Worm (Caenorhabditis elegans): ENCODE data around the gene srx-129.

The srx-129 gene

ce11 chrV:13856376-13856775 is 22.3 kb downstream of the srx-129 start, which contains the start of gene srx-134:
TSS of gene srx-134 (minus strand) at chrV:13856476.
- TF ChIP-seq ztf-7 (tag; optimal IDR thresholded peaks at IDR 0.05), result no peak
- no peak for TF ChIP-seq pha-4 (GFP tag; IDR thresholded peaks at IDR 0.05)
- TF ChIP-seq pha-4 (tag; optimal IDR thresholded peaks at IDR 0.05), result no peak
- TF ChIP-seq spr-1 (tag; optimal IDR thresholded peaks at IDR 0.05), result no peak
- TF ChIP-seq zfp-3 (GFP tag; conservative IDR thresholded peaks at IDR 0.05), result no peak
- no peak for TF ChIP-seq Y105C5A.15 (GFP tag; IDR thresholded peaks at IDR 0.05)
- TF ChIP-seq cey-2 (tag; optimal IDR thresholded peaks at IDR 0.05; ENCODE audit: borderline replicate concordance, insufficient read depth), result no peak
- TF ChIP-seq unc-62 (GFP tag; optimal IDR thresholded peaks at IDR 0.05 in 1 of 2), result no peak
- TF ChIP-seq unc-62 (tag; optimal IDR thresholded peaks at IDR 0.05), result no peak
- TF ChIP-seq Y5F2A.4 (GFP tag; optimal IDR thresholded peaks at IDR 0.05), result no peak
- no peak for TF ChIP-seq F49E8.2 (tag; optimal IDR thresholded peaks at IDR 0.05; ENCODE audit: borderline replicate concordance)
- TF ChIP-seq snpc-1.2 (GFP tag; IDR thresholded peaks at IDR 0.05), result no peak
- TF ChIP-seq daf-12 (tag; optimal IDR thresholded peaks at IDR 0.05), result no peak
- TF ChIP-seq sdz-12 (GFP tag; optimal IDR thresholded peaks at IDR 0.05), result no peak
- no peak for TF ChIP-seq nhr-111 (GFP tag; optimal IDR thresholded peaks at IDR 0.05)
- TF ChIP-seq ztf-11 (tag; optimal IDR thresholded peaks at IDR 0.05), result no peak
- no peak for TF ChIP-seq T20F7.1 (GFP tag; optimal IDR thresholded peaks at IDR 0.05)
- no peak for TF ChIP-seq nhr-237 (tag; optimal IDR thresholded peaks at IDR 0.05)

- TF ChIP-seq daf-19 (GFP tag; conservative IDR thresholded peaks at IDR 0.05), result no peak
- no peak for TF ChIP-seq arid-1 (GFP tag; conservative IDR thresholded peaks at IDR 0.05)
- no peak for TF ChIP-seq pqm-1 (tag; optimal IDR thresholded peaks at IDR 0.05)
- TF ChIP-seq R02D3.7 (tag; optimal IDR thresholded peaks at IDR 0.05), result no peak
- no peak for TF ChIP-seq Y5F2A.4 (GFP tag; optimal IDR thresholded peaks at IDR 0.05)
- TF ChIP-seq php-3 (GFP tag; IDR thresholded peaks at IDR 0.05), result no peak
- no peak for TF ChIP-seq sdz-12 (GFP tag; optimal IDR thresholded peaks at IDR 0.05)
- no peak for TF ChIP-seq madf-5 (GFP tag; IDR thresholded peaks at IDR 0.05)
- TF ChIP-seq unc-130 (GFP tag; optimal IDR thresholded peaks at IDR 0.05), result no peak
- TF ChIP-seq ceh-82 (tag; optimal IDR thresholded peaks at IDR 0.05), result no peak
- TF ChIP-seq nhr-28 (tag; optimal IDR thresholded peaks at IDR 0.05), result no peak
- TF ChIP-seq attf-4 (tag; optimal IDR thresholded peaks at IDR 0.05), result no peak
- no peak for TF ChIP-seq T26A8.4 (GFP tag; IDR thresholded peaks at IDR 0.05)
- no peak for TF ChIP-seq nhr-42 (GFP tag; IDR thresholded peaks at IDR 0.05)
- TF ChIP-seq mdl-1 (tag; optimal IDR thresholded peaks at IDR 0.05), result no peak
- no peak for TF ChIP-seq zag-1 (tag; optimal IDR thresholded peaks at IDR 0.05)
- no peak for TF ChIP-seq pha-4 (GFP tag; IDR thresholded peaks at IDR 0.05)
- no peak for TF ChIP-seq pha-4 (tag; optimal IDR thresholded peaks at IDR 0.05)
- no peak for TF ChIP-seq lin-13 (GFP tag; optimal IDR thresholded peaks at IDR 0.05)
Observed at ce11 chrV:13857132-13857531, 23.1 kb downstream of the srx-129 start, which contains the start of gene srx-136. TSS of gene srx-136 (plus strand) at chrV:13857432.

ce11 chrV:13858906-13859305 is 24.9 kb downstream of the srx-129 start, which contains the start of gene srx-135:
TSS of gene srx-135 (plus strand) at chrV:13859206.
- TF ChIP-seq Y75B8A.6 (GFP tag; IDR thresholded peaks at IDR 0.05) (no peak), ctbp-1 (GFP tag; IDR thresholded peaks at IDR 0.05) (no peak), F37D6.2 (tag; optimal IDR thresholded peaks at IDR 0.05) (no peak), zfp-3 (GFP tag; conservative IDR thresholded peaks at IDR 0.05) (no peak), snpc-4 (tag; optimal IDR thresholded peaks at IDR 0.05) (no peak), hlh-11 (tag; optimal IDR thresholded peaks at IDR 0.05) (no peak), dmd-9 (GFP tag; IDR thresholded peaks at IDR 0.05) (no peak), unc-62 (GFP tag; optimal IDR thresholded peaks at IDR 0.05 in 1 of 2) (no peak), unc-62 (tag; optimal IDR thresholded peaks at IDR 0.05) (no peak), nhr-237 (tag; optimal IDR thresholded peaks at IDR 0.05) (no peak), ZK337.2 (GFP tag; IDR thresholded peaks at IDR 0.05) (no peak), madf-5 (GFP tag; IDR thresholded peaks at IDR 0.05) (no peak), aly-2 (tag; optimal IDR thresholded peaks at IDR 0.05) (no peak), ceh-62 (tag; optimal IDR thresholded peaks at IDR 0.05) (no peak), rbr-2 (tag; optimal IDR thresholded peaks at IDR 0.05) (no peak), F10B5.3 (tag; optimal IDR thresholded peaks at IDR 0.05) (no peak), unc-39 (tag; optimal IDR thresholded peaks at IDR 0.05) (no peak), duxl-1 (tag; optimal IDR thresholded peaks at IDR 0.05; ENCODE audit: poor library complexity) (no peak), ztf-7 (tag; optimal IDR thresholded peaks at IDR 0.05) (no peak)
